Worm (Caenorhabditis elegans): ENCODE results near the gene srw-14.
"Not testable (repeated sequence)": the region's sequence is repeated elsewhere in the genome, so short reads cannot be mapped to it uniquely, and the experiment has no call there.

The srw-14 gene

ce11 chrV:15250304-15250703 lies 24.6 kb downstream of the srw-14 start, which contains the start of gene srd-28:
TSS of gene srd-28 (plus strand) at chrV:15250604.
- TF ChIP-seq nhr-76, ceh-28, zag-1 (tag; optimal IDR thresholded peaks at IDR 0.05): not testable (repeated sequence)

- no peak for TF ChIP-seq Y48G9A.11 (GFP tag; IDR thresholded peaks at IDR 0.05)
Observed at ce11 chrV:15252082-15252481, 26.3 kb downstream of the srw-14 start, which contains the start of gene srbc-76. TSS of gene srbc-76 (plus strand) at chrV:15252382.

- TF ChIP-seq zip-11 (GFP tag; IDR thresholded peaks at IDR 0.05) (no peak), lin-29 (GFP tag; IDR thresholded peaks at IDR 0.05) (no peak), ctbp-1 (GFP tag; IDR thresholded peaks at IDR 0.05) (no peak), gei-8 (GFP tag; optimal IDR thresholded peaks at IDR 0.05) (no peak), aha-1 (tag) (peak; percentile 54)
Observed at ce11 chrV:15253529-15253928, 27.8 kb downstream of the srw-14 start, which contains the start of gene srbc-75. TSS of gene srbc-75 (plus strand) at chrV:15253829.

- TF ChIP-seq snpc-4 (tag; optimal IDR thresholded peaks at IDR 0.05); madf-5 (GFP tag; IDR thresholded peaks at IDR 0.05); lin-13 (GFP tag; optimal IDR thresholded peaks at IDR 0.05): not testable (repeated sequence)
Observed at ce11 chrV:15256669-15257068, 30.9 kb downstream of the srw-14 start, which contains the start of gene srsx-39. TSS of gene srsx-39 (minus strand) at chrV:15256769.

- TF ChIP-seq zip-2 (tag; optimal IDR thresholded peaks at IDR 0.05): no peak
- TF ChIP-seq unc-39 (tag; optimal IDR thresholded peaks at IDR 0.05): no peak
- TF ChIP-seq duxl-1 (tag; optimal IDR thresholded peaks at IDR 0.05; ENCODE audit: poor library complexity): no peak
- TF ChIP-seq nhr-102 (tag; optimal IDR thresholded peaks at IDR 0.05): no peak
- no peak for TF ChIP-seq F26F4.8 (GFP tag; conservative IDR thresholded peaks at IDR 0.05)
- no peak for TF ChIP-seq mdl-1 (tag; optimal IDR thresholded peaks at IDR 0.05)
- TF ChIP-seq jun-1 (tag; optimal IDR thresholded peaks at IDR 0.05): no peak
- no peak for TF ChIP-seq dve-1 (tag; optimal IDR thresholded peaks at IDR 0.05; ENCODE audit: insufficient read depth)
- TF ChIP-seq egl-43 (GFP tag; IDR thresholded peaks at IDR 0.05): no peak
- no peak for TF ChIP-seq nhr-48 (tag; optimal IDR thresholded peaks at IDR 0.05)
- no peak for TF ChIP-seq lim-7 (GFP tag; IDR thresholded peaks at IDR 0.05)
- TF ChIP-seq zip-11 (GFP tag; IDR thresholded peaks at IDR 0.05): no peak
Observed at ce11 chrV:15259049-15259448, 33.3 kb downstream of the srw-14 start, which contains the start of gene srsx-37. TSS of gene srsx-37 (minus strand) at chrV:15259149.

ce11 chrV:15259904-15260303 lies 34.2 kb downstream of the srw-14 start, which contains the start of gene M01B2.8:
TSS of gene M01B2.8 (plus strand) at chrV:15260204.
- TF ChIP-seq hlh-30 (tag; optimal IDR thresholded peaks at IDR 0.05; ENCODE audit: insufficient read depth): no peak
- TF ChIP-seq arid-1 (GFP tag; conservative IDR thresholded peaks at IDR 0.05): no peak
- no peak for TF ChIP-seq snpc-4 (tag; optimal IDR thresholded peaks at IDR 0.05)
- TF ChIP-seq zfp-2 (tag; optimal IDR thresholded peaks at IDR 0.05): no peak
- no peak for TF ChIP-seq ztf-11 (tag; optimal IDR thresholded peaks at IDR 0.05)
- no peak for TF ChIP-seq F10B5.3 (tag; optimal IDR thresholded peaks at IDR 0.05)
- TF ChIP-seq D1046.2 (GFP tag; IDR thresholded peaks at IDR 0.05): no peak
- TF ChIP-seq Y5F2A.4 (GFP tag; optimal IDR thresholded peaks at IDR 0.05): no peak
- TF ChIP-seq nhr-11 (tag; optimal IDR thresholded peaks at IDR 0.05): no peak
- TF ChIP-seq sdz-12 (GFP tag; optimal IDR thresholded peaks at IDR 0.05): no peak
- no peak for TF ChIP-seq mxl-3 (GFP tag; optimal IDR thresholded peaks at IDR 0.05)
- TF ChIP-seq tag-97 (GFP tag; IDR thresholded peaks at IDR 0.05): no peak
